Worm (Caenorhabditis elegans): ENCODE data around the gene fipr-13.

DNA sequence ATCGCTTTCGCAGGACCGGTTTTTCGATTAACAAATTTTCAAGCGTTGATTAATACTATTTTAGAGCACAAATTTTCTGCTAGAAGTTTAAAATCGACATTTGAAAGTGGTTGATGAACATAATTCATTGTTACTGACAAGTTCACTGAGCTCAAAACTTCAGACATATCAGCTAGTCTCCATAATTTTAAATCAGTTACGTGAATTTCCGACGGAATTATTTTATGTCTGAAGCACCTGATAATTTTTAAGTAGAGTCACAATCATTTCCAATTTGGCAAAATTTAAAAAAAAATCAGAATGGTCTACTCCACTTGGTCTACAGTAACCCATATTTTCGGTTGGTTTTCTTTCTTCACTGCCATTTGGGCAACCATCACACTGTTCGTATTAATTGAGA lies 12.5 kb upstream of the fipr-13 start, which contains the start of gene str-118:
- TF ChIP-seq him-1 (tag; optimal IDR thresholded peaks at IDR 0.05) (no peak), W03F9.2 (tag; optimal IDR thresholded peaks at IDR 0.05) (no peak)

Measured in whole organism, L4/young adult.